Worm (Caenorhabditis elegans) whole organism, L3 larva: Measurements from ENCODE around the gene srz-69.

ENCODE experiments used
- R02D3.7 ChIP-seq: fragments of 150-350 bp; optimal IDR thresholded peaks from 2 replicates; lab custom pipeline; 2014; ENCODE audit warnings: missing biosample characterization, missing genetic modification characterization
- ZK546.5 ChIP-seq: sonication (generic microtip); optimal IDR thresholded peaks from 2 replicates; lab custom pipeline; 2017; ENCODE audit warnings: missing biosample characterization, missing genetic modification characterization
- ceh-16 ChIP-seq: sonication (generic microtip); optimal IDR thresholded peaks from 2 replicates; lab custom pipeline; 2017; ENCODE audit warnings: missing biosample characterization, missing genetic modification characterization
- ceh-28 ChIP-seq: fragments of 150-350 bp; optimal IDR thresholded peaks from 2 replicates; lab custom pipeline; 2014; ENCODE audit warnings: missing biosample characterization, missing genetic modification reagents, missing genetic modification characterization
- ceh-82 ChIP-seq: fragments of 150-350 bp; optimal IDR thresholded peaks from 2 replicates; lab custom pipeline; 2014; ENCODE audit warnings: missing biosample characterization, missing genetic modification characterization
- ceh-9 ChIP-seq: sonication (generic microtip); optimal IDR thresholded peaks from 2 replicates; lab custom pipeline; 2018; ENCODE audit warnings: missing biosample characterization, missing genetic modification characterization
- daf-12 ChIP-seq: fragments of 150-350 bp; optimal IDR thresholded peaks from 2 replicates; lab custom pipeline; 2014; ENCODE audit warnings: missing biosample characterization, missing genetic modification reagents, missing genetic modification characterization
- egl-5 ChIP-seq: fragments of 150-350 bp; optimal IDR thresholded peaks from 2 replicates; lab custom pipeline; 2017; ENCODE audit warnings: missing biosample characterization, missing genetic modification reagents, missing genetic modification characterization, inconsistent platforms
- elt-1 ChIP-seq: fragments of 150-350 bp; optimal IDR thresholded peaks from 2 replicates; lab custom pipeline; 2014; ENCODE audit warnings: missing biosample characterization, missing genetic modification characterization
- elt-2 ChIP-seq: sonication (generic microtip); optimal IDR thresholded peaks from 2 replicates; lab custom pipeline; 2016; ENCODE audit warnings: missing genetic modification reagents, mild to moderate bottlenecking, missing genetic modification characterization, missing compliant biosample characterization
- eor-1 ChIP-seq, 2 experiments: fragments of 150-350 bp; optimal IDR thresholded peaks; 2 replicates each; lab custom pipeline; 2014 to 2018; ENCODE audit warnings: missing biosample characterization in 2 of 2, missing genetic modification characterization in 2 of 2
- fkh-2 ChIP-seq: fragments of 150-350 bp; optimal IDR thresholded peaks from 2 replicates; lab custom pipeline; 2014; ENCODE audit warnings: missing biosample characterization, missing genetic modification reagents, missing genetic modification characterization
- fos-1 ChIP-seq: fragments of 150-350 bp; optimal IDR thresholded peaks from 2 replicates; lab custom pipeline; 2014; ENCODE audit warnings: missing biosample characterization, missing genetic modification characterization
- hmg-11 ChIP-seq: sonication (generic microtip); optimal IDR thresholded peaks from 2 replicates; lab custom pipeline; 2016; ENCODE audit warnings: missing genetic modification characterization, missing compliant biosample characterization
- jun-1 ChIP-seq: fragments of 150-350 bp; optimal IDR thresholded peaks from 2 replicates; lab custom pipeline; 2014; ENCODE audit warnings: missing biosample characterization, missing genetic modification reagents, missing genetic modification characterization
- lin-39 ChIP-seq: fragments of 150-350 bp; optimal IDR thresholded peaks from 2 replicates; lab custom pipeline; 2018; ENCODE audit warnings: missing biosample characterization, missing genetic modification reagents, missing genetic modification characterization
- lsy-12 ChIP-seq: sonication (generic microtip); optimal IDR thresholded peaks from 2 replicates; lab custom pipeline; 2016; ENCODE audit warnings: mild to moderate bottlenecking, missing genetic modification characterization, missing compliant biosample characterization
- mdl-1 ChIP-seq: fragments of 150-350 bp; optimal IDR thresholded peaks from 2 replicates; lab custom pipeline; 2014; ENCODE audit warnings: missing biosample characterization, missing genetic modification characterization
- mml-1 ChIP-seq: fragments of 150-350 bp; sonication (generic microtip); optimal IDR thresholded peaks from 3 replicates; lab custom pipeline; 2014; ENCODE audit warnings: missing biosample characterization, missing genetic modification characterization
- nfya-1 ChIP-seq: sonication (generic microtip); optimal IDR thresholded peaks from 2 replicates; lab custom pipeline; 2017; ENCODE audit warnings: missing genetic modification characterization, mild to moderate bottlenecking, missing compliant biosample characterization, antibody characterized with exemption, moderate library complexity; ENCODE audit not compliant: insufficient read depth
- nhr-11 ChIP-seq: fragments of 150-350 bp; optimal IDR thresholded peaks from 2 replicates; lab custom pipeline; 2014; ENCODE audit warnings: missing biosample characterization, missing genetic modification characterization
- nhr-12 ChIP-seq: fragments of 150-350 bp; optimal IDR thresholded peaks from 2 replicates; lab custom pipeline; 2014; ENCODE audit warnings: missing biosample characterization, missing genetic modification characterization
- nhr-23 ChIP-seq: fragments of 150-350 bp; optimal IDR thresholded peaks from 2 replicates; lab custom pipeline; 2014; ENCODE audit warnings: missing biosample characterization, missing genetic modification reagents, missing genetic modification characterization
- nhr-237 ChIP-seq: fragments of 150-350 bp; optimal IDR thresholded peaks from 2 replicates; lab custom pipeline; 2014; ENCODE audit warnings: missing biosample characterization, missing genetic modification characterization
- nhr-25 ChIP-seq: sonication (generic microtip); optimal IDR thresholded peaks from 2 replicates; lab custom pipeline; 2017; ENCODE audit warnings: missing biosample characterization, missing genetic modification characterization
- nhr-28 ChIP-seq: fragments of 150-350 bp; optimal IDR thresholded peaks from 2 replicates; lab custom pipeline; 2014; ENCODE audit warnings: missing biosample characterization, missing genetic modification characterization
- nhr-77 ChIP-seq: fragments of 150-350 bp; optimal IDR thresholded peaks from 2 replicates; lab custom pipeline; 2014; ENCODE audit warnings: missing biosample characterization, missing genetic modification characterization
- pha-4 ChIP-seq: fragments of 150-350 bp; optimal IDR thresholded peaks from 2 replicates; lab custom pipeline; 2014; ENCODE audit warnings: missing biosample characterization, missing genetic modification reagents, missing genetic modification characterization
- sea-2 ChIP-seq: fragments of 150-350 bp; sonication (generic microtip); optimal IDR thresholded peaks from 4 replicates; lab custom pipeline; 2014; ENCODE audit warnings: missing biosample characterization, missing genetic modification reagents, missing genetic modification characterization
- skn-1 ChIP-seq: fragments of 150-350 bp; optimal IDR thresholded peaks from 2 replicates; lab custom pipeline; 2014; ENCODE audit warnings: missing biosample characterization, missing genetic modification characterization
- unc-39 ChIP-seq: sonication (generic microtip); optimal IDR thresholded peaks from 4 replicates; lab custom pipeline; 2017; ENCODE audit warnings: missing biosample characterization, missing genetic modification characterization
- zag-1 ChIP-seq: fragments of 150-350 bp; optimal IDR thresholded peaks from 2 replicates; lab custom pipeline; 2014; ENCODE audit warnings: missing biosample characterization, missing genetic modification characterization
- ztf-11 ChIP-seq: fragments of 150-350 bp; optimal IDR thresholded peaks from 2 replicates; lab custom pipeline; 2014; ENCODE audit warnings: missing biosample characterization, missing genetic modification characterization
- ztf-4 ChIP-seq: fragments of 150-350 bp; optimal IDR thresholded peaks from 2 replicates; lab custom pipeline; 2014; ENCODE audit warnings: missing biosample characterization, missing genetic modification characterization

Gene srz-69

ce11 chrIV:3444101-3444500, 32.9 kb downstream of the srz-69 start, which contains the start of gene F09D12.2:
F09D12.2 (minus strand) TSS chrIV:3444201.
- TF ChIP-seq jun-1, result no peak
- TF ChIP-seq zag-1 (tag; lab: Kevin White, UChicago), result no peak
- no peak for TF ChIP-seq ceh-9 (tag; lab: Kevin White, UChicago)
- no peak for TF ChIP-seq nhr-23 (tag; lab: Kevin White, UChicago)
- TF ChIP-seq R02D3.7, result no peak
- TF ChIP-seq elt-2, result no peak
- TF ChIP-seq egl-5 (tag; lab: Kevin White, UChicago), result no peak
- TF ChIP-seq sea-2 (GFP tag; lab: Kevin White, UChicago), result no peak
- no peak for TF ChIP-seq ztf-11
- no peak for TF ChIP-seq ceh-16 (tag; lab: Kevin White, UChicago)
- TF ChIP-seq ceh-28 (tag; lab: Kevin White, UChicago), result no peak
- TF ChIP-seq ZK546.5 (tag; lab: Kevin White, UChicago), result no peak
- TF ChIP-seq nfya-1 (tag; lab: Kevin White, UChicago), result no peak
- TF ChIP-seq ceh-82 (tag; lab: Kevin White, UChicago), result no peak
- TF ChIP-seq pha-4, result no peak
- TF ChIP-seq nhr-28 (tag; lab: Kevin White, UChicago), result no peak
- TF ChIP-seq nhr-77 (tag; lab: Kevin White, UChicago), result no peak
- TF ChIP-seq nhr-25, result no peak
- no peak for TF ChIP-seq elt-1 (tag; lab: Kevin White, UChicago)
- TF ChIP-seq lsy-12 (tag; lab: Kevin White, UChicago), result no peak

ce11 chrIV:3442513-3442912, 34.5 kb downstream of the srz-69 start:
- TF ChIP-seq lsy-12 (tag; lab: Kevin White, UChicago) (no peak), elt-1 (tag; lab: Kevin White, UChicago) (no peak), mml-1 (tag; lab: Kevin White, UChicago) (no peak), daf-12 (no peak), fkh-2 (tag; lab: Kevin White, UChicago) (no peak), nfya-1 (tag; lab: Kevin White, UChicago) (no peak), nhr-11 (tag; lab: Kevin White, UChicago) (no peak), skn-1 (tag; lab: Kevin White, UChicago) (no peak), ceh-16 (tag; lab: Kevin White, UChicago) (no peak), nhr-28 (tag; lab: Kevin White, UChicago) (no peak)

- peak; percentile 91 for TF ChIP-seq elt-1 (tag; lab: Kevin White, UChicago)
- TF ChIP-seq nhr-25, result peak; percentile 19
- no peak for TF ChIP-seq mdl-1 (tag; lab: Kevin White, UChicago)
These were observed 36.2 kb downstream of the srz-69 start, which contains the start of gene grd-10 for ce11 chrIV:3440848-3441247. grd-10 (plus strand) TSS chrIV:3441055.

- peak; percentile 50 for TF ChIP-seq nhr-23 (tag; lab: Kevin White, UChicago)
- TF ChIP-seq ceh-9 (tag; lab: Kevin White, UChicago), result no peak
- TF ChIP-seq nhr-25, result peak; percentile 78
- no peak for TF ChIP-seq ztf-11
- TF ChIP-seq mml-1 (tag; lab: Kevin White, UChicago), result no peak
- TF ChIP-seq nhr-77 (tag; lab: Kevin White, UChicago), result no peak
- peak; percentile 88 for TF ChIP-seq elt-1 (tag; lab: Kevin White, UChicago)
- TF ChIP-seq sea-2 (GFP tag; lab: Kevin White, UChicago), result no peak
- no peak for TF ChIP-seq fos-1 (tag; lab: Kevin White, UChicago)
- TF ChIP-seq, all 47 proteins: peak for 3
These were observed 37.7 kb downstream of the srz-69 start, which contains the start of gene grd-3 for ce11 chrIV:3439354-3439753. grd-3 (plus strand) TSS chrIV:3439655.

- no peak for TF ChIP-seq hmg-11
- TF ChIP-seq nhr-23 (tag; lab: Kevin White, UChicago), result no peak
- no peak for TF ChIP-seq unc-39 (tag; lab: Kevin White, UChicago)
- TF ChIP-seq ztf-11, result no peak
- TF ChIP-seq mdl-1 (tag; lab: Kevin White, UChicago), result no peak
- no peak for TF ChIP-seq nfya-1 (tag; lab: Kevin White, UChicago)
- no peak for TF ChIP-seq eor-1 (tag; optimal IDR thresholded peaks at IDR 0.05; lab: Kevin White, UChicago)
- no peak for TF ChIP-seq egl-5 (tag; lab: Kevin White, UChicago)
- no peak for TF ChIP-seq R02D3.7
- peak; percentile 71 for TF ChIP-seq nhr-25
- TF ChIP-seq nhr-237 (tag; lab: Kevin White, UChicago), result no peak
- TF ChIP-seq nhr-12 (tag; lab: Kevin White, UChicago), result no peak
- peak; percentile 89 for TF ChIP-seq elt-1 (tag; lab: Kevin White, UChicago)
- no peak for TF ChIP-seq ztf-4
- TF ChIP-seq lin-39, result no peak
- TF ChIP-seq, all 47 proteins: peak for 2
These were observed 39.0 kb downstream of the srz-69 start, which contains the start of gene grd-13 for ce11 chrIV:3438022-3438421. grd-13 (plus strand) TSS chrIV:3438312.
